Worm (Caenorhabditis elegans) whole organism, L4/young adult: ENCODE data around the gene mrp-6.
"Not testable (repeated sequence)": the region's sequence is repeated elsewhere in the genome, so short reads cannot be mapped to it uniquely, and the experiment has no call there.

ENCODE experiments used
- W03F9.2 ChIP-seq: fragments of 150-350 bp; optimal IDR thresholded peaks from 2 replicates; lab custom pipeline; 2014; ENCODE audit warnings: missing biosample characterization, missing genetic modification characterization
- dao-5 ChIP-seq: sonication (generic microtip); optimal IDR thresholded peaks from 2 replicates; lab custom pipeline; 2016; ENCODE audit warnings: missing genotype, missing genetic modification characterization, moderate library complexity, missing compliant biosample characterization
- him-1 ChIP-seq: sonication (generic microtip); optimal IDR thresholded peaks from 2 replicates; lab custom pipeline; 2016; ENCODE audit warnings: missing genotype, missing genetic modification reagents, missing genetic modification characterization, missing compliant biosample characterization

mrp-6 gene

ce11 chrX:4186656-4187055 is at the start of gene mrp-6:
TSS of gene mrp-6 (minus strand) at chrX:4186756.
- TF ChIP-seq dao-5 (tag; lab: Kevin White, UChicago): no peak
- no peak for TF ChIP-seq him-1 (tag; lab: Kevin White, UChicago)

- TF ChIP-seq W03F9.2 (tag; lab: Kevin White, UChicago) (no peak), him-1 (tag; lab: Kevin White, UChicago) (no peak), dao-5 (tag; lab: Kevin White, UChicago) (no peak)
Observed at ce11 chrX:4235752-4236151, 49.2 kb upstream of the mrp-6 start, which contains the start of gene rab-37. TSS of gene rab-37 (minus strand) at chrX:4235852.

DNA sequence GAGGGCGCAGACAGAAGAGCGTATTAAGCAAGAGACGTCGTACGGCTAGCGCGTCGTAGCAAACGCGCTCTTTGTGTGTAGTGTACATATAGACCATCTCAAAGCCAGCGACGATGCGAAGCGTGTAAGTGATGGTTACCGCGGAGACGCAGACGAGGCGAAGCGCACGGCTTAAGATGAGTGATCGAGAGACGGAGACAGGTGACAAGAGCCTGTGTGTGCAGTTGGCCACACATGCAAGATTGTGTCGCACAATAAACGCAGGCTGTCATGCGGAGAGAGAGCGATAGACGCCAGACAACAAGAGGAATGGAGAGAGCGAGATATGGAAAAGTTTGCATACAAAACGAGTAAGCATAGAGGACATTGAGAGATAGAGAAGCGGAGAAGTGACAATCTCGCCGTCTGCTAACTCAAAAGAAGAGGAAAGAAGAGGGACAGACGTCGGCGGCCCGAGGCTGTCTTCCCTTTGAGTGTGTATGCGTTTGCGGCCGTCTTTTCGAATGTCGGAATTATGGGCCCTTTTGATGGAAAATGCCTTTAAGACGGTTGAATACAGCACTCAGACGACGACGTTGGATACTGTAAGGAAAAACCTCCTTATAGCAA is 36.3 kb upstream of the mrp-6 start:
- TF ChIP-seq dao-5 (tag; lab: Kevin White, UChicago) (peak; percentile 65), W03F9.2 (tag; lab: Kevin White, UChicago) (no peak), him-1 (tag; lab: Kevin White, UChicago) (peak; percentile 93)

ce11 chrX:4222200-4222599 is 35.6 kb upstream of the mrp-6 start:
- no peak for TF ChIP-seq him-1 (tag; lab: Kevin White, UChicago)
- no peak for TF ChIP-seq W03F9.2 (tag; lab: Kevin White, UChicago)
- TF ChIP-seq dao-5 (tag; lab: Kevin White, UChicago): no peak

ce11 chrX:4219487-4219886 is 32.9 kb upstream of the mrp-6 start:
- no peak for TF ChIP-seq dao-5 (tag; lab: Kevin White, UChicago)
- TF ChIP-seq W03F9.2 (tag; lab: Kevin White, UChicago): no peak
- TF ChIP-seq him-1 (tag; lab: Kevin White, UChicago): no peak

- TF ChIP-seq W03F9.2 (tag; lab: Kevin White, UChicago) (no peak), dao-5 (tag; lab: Kevin White, UChicago) (no peak), him-1 (tag; lab: Kevin White, UChicago) (no peak)
Observed at ce11 chrX:4218174-4218573, 31.6 kb upstream of the mrp-6 start, which contains the start of gene W01H2.2. TSS of gene W01H2.2 (minus strand) at chrX:4218458.

- no peak for TF ChIP-seq dao-5 (tag; lab: Kevin White, UChicago)
- no peak for TF ChIP-seq him-1 (tag; lab: Kevin White, UChicago)
- no peak for TF ChIP-seq W03F9.2 (tag; lab: Kevin White, UChicago)
Observed at ce11 chrX:4216894-4217293, 30.3 kb upstream of the mrp-6 start, which contains the start of the genes F20B6.10 and hpk-1. TSS of gene F20B6.10 (minus strand) at chrX:4217196. TSS of gene hpk-1 (minus strand) at chrX:4217290.

DNA sequence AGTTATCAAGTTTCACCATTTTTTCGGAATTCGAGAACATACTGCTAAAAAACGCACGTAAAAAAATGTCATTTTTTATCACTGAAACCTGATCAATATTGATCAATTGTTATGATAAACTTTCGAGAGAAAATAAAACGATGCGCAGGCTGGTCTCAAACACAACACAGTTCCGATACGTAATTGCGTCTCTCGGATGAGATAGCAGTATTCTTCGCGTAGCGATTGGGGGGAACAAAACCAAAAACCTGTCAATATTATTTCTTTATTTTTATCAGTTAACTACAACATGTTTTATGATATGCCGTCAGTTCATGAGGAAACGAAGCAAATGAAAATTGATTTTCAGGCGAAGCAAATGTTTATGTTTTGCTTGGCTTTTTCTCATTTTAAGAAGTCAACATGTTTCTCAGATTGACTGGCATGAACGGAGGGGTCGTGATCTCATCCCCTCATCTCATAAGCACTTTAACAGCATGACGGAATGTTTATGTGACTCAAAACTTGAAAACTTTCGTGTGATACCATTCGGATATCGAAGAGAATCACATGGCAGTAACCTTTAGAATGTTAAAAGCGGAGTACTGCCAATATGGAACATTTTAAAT is 29.0 kb upstream of the mrp-6 start:
- TF ChIP-seq W03F9.2 (tag; lab: Kevin White, UChicago): no peak
- TF ChIP-seq dao-5 (tag; lab: Kevin White, UChicago): no peak

DNA sequence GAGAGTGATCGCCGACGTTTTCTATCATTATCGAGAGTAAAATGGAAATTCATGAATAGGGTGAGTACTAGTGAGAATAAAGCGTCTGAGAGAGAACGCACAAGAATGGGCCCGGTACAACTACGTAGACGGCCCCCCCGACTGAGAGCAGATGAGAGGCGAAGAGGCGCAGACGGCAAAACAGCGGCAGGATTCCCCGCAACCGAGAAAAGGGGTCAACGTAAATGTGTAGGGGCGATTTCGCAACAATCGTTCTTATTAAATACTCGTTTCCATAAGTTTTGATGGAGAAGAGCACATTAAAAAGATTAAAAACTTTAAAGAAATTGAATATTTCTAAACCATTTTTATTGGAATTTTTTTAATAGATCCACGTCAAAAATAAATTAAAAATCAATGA is 28.1 kb upstream of the mrp-6 start:
- TF ChIP-seq him-1 (tag; lab: Kevin White, UChicago) (peak; percentile 1), dao-5 (tag; lab: Kevin White, UChicago) (no peak)

ce11 chrX:4209131-4209530 is 22.6 kb upstream of the mrp-6 start:
- peak; percentile 100 for TF ChIP-seq him-1 (tag; lab: Kevin White, UChicago)
- TF ChIP-seq W03F9.2 (tag; lab: Kevin White, UChicago): peak; percentile 98
- peak; percentile 90 for TF ChIP-seq dao-5 (tag; lab: Kevin White, UChicago)

DNA sequence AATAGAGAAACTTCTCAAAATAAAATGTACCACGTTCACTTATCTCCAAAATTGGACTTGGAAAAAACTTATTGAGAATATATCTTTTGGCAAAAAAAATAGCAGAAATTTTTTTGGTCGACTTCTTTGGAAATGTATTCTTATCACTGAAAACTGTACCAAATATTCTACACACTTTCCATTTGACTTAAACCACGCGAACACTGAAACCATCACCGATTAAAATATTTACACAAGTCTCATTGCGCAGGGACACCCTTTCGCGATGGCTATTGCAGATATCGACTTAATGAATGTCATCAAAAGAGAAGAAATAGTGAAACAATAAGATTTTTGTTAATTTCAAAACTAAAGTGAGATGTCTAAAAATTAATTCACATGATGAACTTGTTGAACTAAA is 21.9 kb upstream of the mrp-6 start:
- TF ChIP-seq him-1 (tag; lab: Kevin White, UChicago) (no peak), W03F9.2 (tag; lab: Kevin White, UChicago) (peak; percentile 23), dao-5 (tag; lab: Kevin White, UChicago) (no peak)

- TF ChIP-seq dao-5, W03F9.2, him-1 (tag; lab: Kevin White, UChicago): not testable (repeated sequence)
Observed at ce11 chrX:4207385-4207784, 20.8 kb upstream of the mrp-6 start, which contains the start of gene F20B6.9. TSS of gene F20B6.9 (minus strand) at chrX:4207485.

ce11 chrX:4202114-4202513 is 15.6 kb upstream of the mrp-6 start, which contains the start of gene F20B6.6:
TSS of gene F20B6.6 (minus strand) at chrX:4202214.
- TF ChIP-seq dao-5, him-1, W03F9.2 (tag; lab: Kevin White, UChicago): not testable (repeated sequence)
